Fruit fly (Drosophila melanogaster) whole organism, prepupa: ENCODE measurements around the gene CG14314.

ENCODE experiments used
- CG11294 ChIP-seq: fragments of 200-800 bp; sonication (Bioruptor generic); IDR thresholded peaks from 2 replicates; pipeline ENCODE4 v1.3.6; 2022; ENCODE audit warnings: missing biosample characterization, missing genetic modification characterization
- CG3032 ChIP-seq: fragments of 200-800 bp; optimal IDR thresholded peaks from 2 replicates; lab custom pipeline; 2019; ENCODE audit warnings: missing biosample characterization, mild to moderate bottlenecking, missing genetic modification characterization, moderate library complexity
- CG34406 ChIP-seq: fragments of 200-800 bp; sonication (Bioruptor generic); optimal IDR thresholded peaks from 3 replicates; lab custom pipeline; 2016; ENCODE audit warnings: missing biosample characterization, missing genetic modification characterization
- CG6163 ChIP-seq: fragments of 200-800 bp; sonication (Bioruptor generic); IDR thresholded peaks from 3 replicates; pipeline ENCODE4 v1.3.6; 2022; ENCODE audit warnings: missing biosample characterization, missing genetic modification characterization
- Eip78C ChIP-seq: fragments of 200-800 bp; sonication (Bioruptor generic); peaks from one replicate; lab custom pipeline; 2016; ENCODE audit warnings: missing biosample characterization, missing genetic modification characterization
- Sox102F ChIP-seq: fragments of 200-800 bp; sonication (Bioruptor generic); optimal IDR thresholded peaks from 2 replicates; lab custom pipeline; 2016; ENCODE audit warnings: missing biosample characterization, mild to moderate bottlenecking, missing genetic modification characterization
- dac ChIP-seq: fragments of 200-800 bp; sonication (Bioruptor generic); optimal IDR thresholded peaks from 2 replicates; lab custom pipeline; 2017; ENCODE audit warnings: missing biosample characterization, mild to moderate bottlenecking, missing genetic modification characterization
- eg ChIP-seq: fragments of 200-800 bp; sonication (Bioruptor generic); IDR thresholded peaks from 3 replicates; pipeline ENCODE4 v1.3.6; 2022; ENCODE audit warnings: missing biosample characterization, missing genetic modification characterization
- pdm3 ChIP-seq: fragments of 200-800 bp; sonication (Bioruptor generic); optimal IDR thresholded peaks from 3 replicates; lab custom pipeline; 2016; ENCODE audit warnings: missing biosample characterization, missing genetic modification characterization

DNA sequence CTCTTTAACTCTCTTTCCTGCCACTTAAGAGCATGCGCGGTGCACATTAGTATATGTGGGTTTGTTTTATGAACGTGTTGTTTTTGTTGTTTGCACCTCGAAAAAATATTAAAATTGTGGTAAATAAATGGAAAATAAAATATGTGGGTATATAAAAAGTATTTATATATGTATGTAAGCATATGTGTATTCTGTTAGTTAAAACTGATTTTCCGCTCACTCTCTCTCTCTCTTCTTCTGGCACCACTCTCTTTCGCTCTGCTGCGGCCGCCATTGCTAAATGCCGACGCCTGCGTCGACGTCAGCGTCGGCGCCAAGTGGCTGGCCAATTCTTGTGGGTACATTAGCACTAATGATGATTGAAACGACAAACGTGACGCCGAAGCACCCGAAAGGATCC, 49.3 kb downstream of the CG14314 start:
- TF ChIP-seq CG6163 (GFP tag; lab: Robert Waterston, UW) = no peak
- no peak for TF ChIP-seq Sox102F
- no peak for TF ChIP-seq CG11294
- TF ChIP-seq dac (GFP tag; lab: Kevin White, UChicago) = no peak
- no peak for TF ChIP-seq CG34406 (GFP tag; lab: Kevin White, UChicago)
- TF ChIP-seq Eip78C (GFP tag; lab: Kevin White, UChicago) = no peak
- TF ChIP-seq eg = no peak
- no peak for TF ChIP-seq pdm3 (GFP tag; lab: Kevin White, UChicago)
- no peak for TF ChIP-seq CG3032 (tag; lab: Kevin White, UChicago)
